Worm (Caenorhabditis elegans) whole organism, L4 larva: ENCODE results near the gene lev-8.

Source experiments
- F10B5.3 ChIP-seq: sonication (generic microtip); optimal IDR thresholded peaks from 2 replicates; lab custom pipeline; 2016; ENCODE audit warnings: mild to moderate bottlenecking, missing genetic modification characterization, missing compliant biosample characterization
- F49E8.2 ChIP-seq: sonication (generic microtip); optimal IDR thresholded peaks from 2 replicates; lab custom pipeline; 2016; ENCODE audit warnings: missing compliant biosample characterization, mild to moderate bottlenecking, missing genetic modification characterization, borderline replicate concordance
- T26A8.4 ChIP-seq: fragments of 200-800 bp; sonication (Bioruptor generic); IDR thresholded peaks from 2 replicates; pipeline ENCODE4 v1.3.6; 2022; ENCODE audit warnings: missing genetic modification characterization, missing compliant biosample characterization
- aha-1 ChIP-seq: fragments of 150-350 bp; peaks from one replicate; lab custom pipeline; 2014; ENCODE audit warnings: missing biosample characterization, missing genetic modification characterization
- arid-1 ChIP-seq: fragments of 200-800 bp; sonication (Bioruptor generic); conservative IDR thresholded peaks from 2 replicates; pipeline ENCODE4 v1.3.6; 2022; ENCODE audit warnings: missing genetic modification reagents, missing genetic modification characterization, missing compliant biosample characterization
- ceh-62 ChIP-seq: sonication (generic microtip); optimal IDR thresholded peaks from 2 replicates; lab custom pipeline; 2017; ENCODE audit warnings: missing biosample characterization, missing genetic modification characterization
- ctbp-1 ChIP-seq: fragments of 200-800 bp; sonication (Bioruptor generic); IDR thresholded peaks from 2 replicates; pipeline ENCODE4 v1.3.6; 2022; ENCODE audit warnings: missing genetic modification reagents, missing genetic modification characterization, missing compliant biosample characterization
- daf-12 ChIP-seq: fragments of 150-350 bp; optimal IDR thresholded peaks from 2 replicates; lab custom pipeline; 2014; ENCODE audit warnings: missing biosample characterization, missing genetic modification reagents, missing genetic modification characterization
- daf-16 ChIP-seq, 3 experiments: sonication (generic microtip); optimal IDR thresholded peaks; 2 replicates each; lab custom pipeline; 2016 to 2017; ENCODE audit warnings: missing genetic modification characterization in 3 of 3, missing genetic modification reagents in 3 of 3, mild to moderate bottlenecking in 2 of 3, missing compliant biosample characterization in 2 of 3, missing biosample characterization in 1 of 3, moderate library complexity in 1 of 3
- daf-19 ChIP-seq: fragments of 200-800 bp; sonication (Bioruptor generic); conservative IDR thresholded peaks from 2 replicates; pipeline ENCODE4 v1.3.6; 2022; ENCODE audit warnings: missing genetic modification characterization, missing compliant biosample characterization
- dmd-6 ChIP-seq: fragments of 200-800 bp; sonication (Bioruptor generic); IDR thresholded peaks from 2 replicates; pipeline ENCODE4 v1.3.6; 2022; ENCODE audit warnings: missing genetic modification reagents, missing genetic modification characterization, missing compliant biosample characterization
- dmd-8 ChIP-seq: fragments of 200-800 bp; sonication (Bioruptor generic); IDR thresholded peaks from 2 replicates; pipeline ENCODE4 v1.3.6; 2022; ENCODE audit warnings: missing genetic modification characterization, missing compliant biosample characterization
- dve-1 ChIP-seq: sonication (generic microtip); optimal IDR thresholded peaks from 2 replicates; lab custom pipeline; 2017; ENCODE audit warnings: antibody characterized with exemption, mild to moderate bottlenecking, missing genetic modification characterization, missing compliant biosample characterization; ENCODE audit not compliant: insufficient read depth
- egl-27 ChIP-seq: sonication (generic microtip); optimal IDR thresholded peaks from 3 replicates; lab custom pipeline; 2017; ENCODE audit warnings: missing biosample characterization, missing genetic modification reagents, missing genetic modification characterization
- fkh-10 ChIP-seq: fragments of 150-350 bp; optimal IDR thresholded peaks from 2 replicates; lab custom pipeline; 2014; ENCODE audit warnings: missing biosample characterization, missing genetic modification reagents, missing genetic modification characterization
- hlh-11 ChIP-seq: fragments of 200-800 bp; sonication (Bioruptor generic); optimal IDR thresholded peaks from 2 replicates; lab custom pipeline; 2018; ENCODE audit warnings: mild to moderate bottlenecking, missing genetic modification characterization, missing compliant biosample characterization
- hlh-30 ChIP-seq: sonication (generic microtip); optimal IDR thresholded peaks from 2 replicates; lab custom pipeline; 2017; ENCODE audit warnings: antibody characterized with exemption, mild to moderate bottlenecking, missing genetic modification characterization, missing compliant biosample characterization; ENCODE audit not compliant: insufficient read depth
- lin-13 ChIP-seq: fragments of 150-350 bp; optimal IDR thresholded peaks from 2 replicates; lab custom pipeline; 2014; ENCODE audit warnings: missing biosample characterization, missing genetic modification reagents, missing genetic modification characterization
- lin-38 ChIP-seq: fragments of 200-800 bp; sonication (Bioruptor generic); IDR thresholded peaks from 2 replicates; pipeline ENCODE4 v1.3.6; 2022; ENCODE audit warnings: missing genetic modification reagents, missing genetic modification characterization, missing compliant biosample characterization
- lsy-2 ChIP-seq, 2 experiments: fragments of 150-350 bp in 1 of 2; sonication (generic microtip) in 1 of 2; optimal IDR thresholded peaks; 2 replicates each; lab custom pipeline; 2014 to 2017; ENCODE audit warnings: missing biosample characterization in 2 of 2, missing genetic modification characterization in 2 of 2
- madf-5 ChIP-seq, 2 experiments: fragments of 200-800 bp; sonication (Bioruptor generic); IDR thresholded peaks; 2 replicates each; pipeline ENCODE4 v1.3.6; 2022; ENCODE audit warnings: missing compliant biosample characterization in 2 of 2, missing genetic modification characterization in 2 of 2
- mep-1 ChIP-seq: fragments of 150-350 bp; sonication (generic microtip); optimal IDR thresholded peaks from 3 replicates; lab custom pipeline; 2014; ENCODE audit warnings: missing biosample characterization, missing genetic modification characterization
- mes-2 ChIP-seq: sonication (generic microtip); optimal IDR thresholded peaks from 2 replicates; lab custom pipeline; 2016; ENCODE audit warnings: missing genotype, mild to moderate bottlenecking, missing genetic modification characterization, missing compliant biosample characterization; ENCODE audit not compliant: poor library complexity, severe bottlenecking
- mxl-2 ChIP-seq: fragments of 200-800 bp; sonication (Bioruptor generic); conservative IDR thresholded peaks from 2 replicates; pipeline ENCODE4 v1.3.6; 2022; ENCODE audit warnings: missing genetic modification reagents, missing genetic modification characterization, missing compliant biosample characterization
- nhr-10 ChIP-seq: fragments of 150-350 bp; optimal IDR thresholded peaks from 2 replicates; lab custom pipeline; 2014; ENCODE audit warnings: missing biosample characterization, missing genetic modification characterization
- nhr-11 ChIP-seq: fragments of 150-350 bp; optimal IDR thresholded peaks from 2 replicates; lab custom pipeline; 2014; ENCODE audit warnings: missing biosample characterization, missing genetic modification characterization
- nhr-28 ChIP-seq: fragments of 150-350 bp; optimal IDR thresholded peaks from 2 replicates; lab custom pipeline; 2014; ENCODE audit warnings: missing biosample characterization, missing genetic modification characterization
- php-3 ChIP-seq: fragments of 200-800 bp; sonication (Bioruptor generic); IDR thresholded peaks from 2 replicates; pipeline ENCODE4 v1.3.6; 2022; ENCODE audit warnings: missing genetic modification reagents, missing genetic modification characterization, missing compliant biosample characterization
- pqm-1 ChIP-seq: sonication (generic microtip); optimal IDR thresholded peaks from 2 replicates; lab custom pipeline; 2017; ENCODE audit warnings: missing biosample characterization, missing genetic modification characterization
- saeg-2 ChIP-seq: fragments of 200-800 bp; sonication (Bioruptor generic); IDR thresholded peaks from 2 replicates; pipeline ENCODE4 v1.3.6; 2022; ENCODE audit warnings: missing genetic modification reagents, missing genetic modification characterization, missing compliant biosample characterization
- set-16 ChIP-seq: fragments of 200-800 bp; sonication (Bioruptor generic); IDR thresholded peaks from 2 replicates; pipeline ENCODE4 v1.3.6; 2022; ENCODE audit warnings: missing genetic modification reagents, missing genetic modification characterization, missing compliant biosample characterization
- snpc-1.2 ChIP-seq: fragments of 200-800 bp; sonication (Bioruptor generic); IDR thresholded peaks from 2 replicates; pipeline ENCODE4 v1.3.6; 2022; ENCODE audit warnings: missing genetic modification reagents, missing genetic modification characterization, missing compliant biosample characterization
- tag-97 ChIP-seq: fragments of 200-800 bp; sonication (Bioruptor generic); IDR thresholded peaks from 2 replicates; pipeline ENCODE4 v1.3.6; 2022; ENCODE audit warnings: missing genetic modification characterization, missing compliant biosample characterization
- unc-130 ChIP-seq: sonication (generic microtip); optimal IDR thresholded peaks from 2 replicates; lab custom pipeline; 2016; ENCODE audit warnings: missing genetic modification reagents, missing genetic modification characterization, missing compliant biosample characterization
- unc-62 ChIP-seq, 3 experiments: fragments of 150-350 bp in 1 of 3; sonication (generic microtip); optimal IDR thresholded peaks in 2 of 3; peaks in 1 of 3; 1 replicate in 1 of 3; 2 replicates in 2 of 3; lab custom pipeline; 2014 to 2017; ENCODE audit warnings: missing biosample characterization in 3 of 3, missing genetic modification characterization in 3 of 3, missing genetic modification reagents in 3 of 3, missing genotype in 1 of 3
- zfp-2 ChIP-seq: sonication (generic microtip); optimal IDR thresholded peaks from 2 replicates; lab custom pipeline; 2016; ENCODE audit warnings: mild to moderate bottlenecking, missing genetic modification characterization, missing compliant biosample characterization
- zfp-3 ChIP-seq: fragments of 200-800 bp; sonication (Bioruptor generic); conservative IDR thresholded peaks from 2 replicates; pipeline ENCODE4 v1.3.6; 2022; ENCODE audit warnings: missing genetic modification reagents, missing genetic modification characterization, missing compliant biosample characterization
- ztf-11 ChIP-seq: fragments of 150-350 bp; optimal IDR thresholded peaks from 2 replicates; lab custom pipeline; 2014; ENCODE audit warnings: missing biosample characterization, missing genetic modification characterization
- ztf-7 ChIP-seq: fragments of 150-350 bp; optimal IDR thresholded peaks from 2 replicates; lab custom pipeline; 2014; ENCODE audit warnings: missing biosample characterization, missing genetic modification characterization

The lev-8 gene

DNA sequence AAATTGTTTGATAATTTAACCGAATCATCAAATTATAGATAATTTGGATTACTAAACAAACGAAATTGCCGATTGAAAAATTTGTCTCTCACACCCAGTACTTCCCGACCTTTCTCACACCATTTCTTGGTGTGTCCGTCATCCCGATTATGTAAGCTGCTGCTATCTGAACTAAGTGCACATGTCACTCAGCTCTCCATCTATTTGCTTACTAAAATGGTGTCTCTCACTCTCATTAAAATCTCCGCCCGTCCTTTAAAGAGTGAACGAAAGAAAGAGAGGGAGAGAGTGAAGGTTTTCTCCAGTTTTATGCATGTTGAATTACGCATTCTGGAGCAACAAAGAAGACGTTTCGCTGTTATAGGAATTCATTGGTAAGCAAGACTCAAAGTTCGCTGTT, 6.2 kb upstream of the lev-8 start:
- TF ChIP-seq ztf-7 (tag; lab: Kevin White, UChicago) (no peak), madf-5 (GFP tag; IDR thresholded peaks at IDR 0.05; lab: Robert Waterston, UW) (no peak), arid-1 (no peak), daf-12 (tag; lab: Kevin White, UChicago) (no peak), zfp-2 (tag; lab: Kevin White, UChicago) (no peak), nhr-28 (no peak), egl-27 (no peak), F10B5.3 (tag; lab: Kevin White, UChicago) (no peak), php-3 (no peak), fkh-10 (GFP tag; lab: Kevin White, UChicago) (peak; percentile 4), lin-13 (GFP tag; lab: Kevin White, UChicago) (no peak), unc-62 (GFP tag; optimal IDR thresholded peaks at IDR 0.05 in 1 of 2; lab: Kevin White, UChicago) (peak in 1 of 2 experiments; percentile 14), unc-62 (tag; optimal IDR thresholded peaks at IDR 0.05; lab: Kevin White, UChicago) (no peak), dmd-8 (no peak), lsy-2 (tag; optimal IDR thresholded peaks at IDR 0.05; lab: Kevin White, UChicago) (no peak), dmd-6 (GFP tag; lab: Robert Waterston, UW) (peak; percentile 62), lin-38 (GFP tag; lab: Robert Waterston, UW) (no peak), nhr-10 (tag; lab: Kevin White, UChicago) (no peak), snpc-1.2 (GFP tag; lab: Robert Waterston, UW) (no peak), ztf-11 (tag; lab: Kevin White, UChicago) (no peak), F49E8.2 (tag; lab: Kevin White, UChicago) (no peak), daf-16 (GFP tag; optimal IDR thresholded peaks at IDR 0.05; lab: Kevin White, UChicago) (no peak), daf-16 (tag; optimal IDR thresholded peaks at IDR 0.05; lab: Kevin White, UChicago) (no peak), mep-1 (tag; lab: Kevin White, UChicago) (no peak), mxl-2 (GFP tag; lab: Robert Waterston, UW) (no peak), ceh-62 (tag; lab: Kevin White, UChicago) (no peak), saeg-2 (GFP tag; lab: Robert Waterston, UW) (no peak), daf-19 (GFP tag; lab: Robert Waterston, UW) (no peak), mes-2 (tag; lab: Kevin White, UChicago) (peak; percentile 25), dve-1 (tag; lab: Kevin White, UChicago) (peak; percentile 14)
- TF ChIP-seq, all 104 proteins: peak for 5

DNA sequence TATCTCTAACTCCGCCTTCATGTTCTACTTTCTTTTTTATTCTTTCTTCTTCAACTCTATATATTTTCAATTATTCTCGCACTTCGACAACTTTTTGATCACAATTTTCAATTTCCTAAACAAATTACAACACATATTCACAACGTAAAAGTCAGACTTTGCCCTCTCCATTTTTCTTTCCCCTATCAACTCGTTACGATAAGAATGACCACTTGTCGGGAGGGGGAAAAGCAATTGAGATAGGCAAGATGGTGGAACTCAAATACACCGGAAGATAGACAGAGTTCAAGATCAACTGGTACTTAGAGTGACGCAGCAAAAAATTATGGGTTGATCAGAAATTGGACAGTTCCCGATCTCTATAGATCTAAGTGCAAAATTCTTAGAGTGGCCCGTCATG, 5.7 kb upstream of the lev-8 start:
- TF ChIP-seq daf-16 (GFP tag; optimal IDR thresholded peaks at IDR 0.05; lab: Kevin White, UChicago) = no peak
- peak; percentile 43 for TF ChIP-seq daf-16 (tag; optimal IDR thresholded peaks at IDR 0.05; lab: Kevin White, UChicago)
- TF ChIP-seq madf-5 (GFP tag; IDR thresholded peaks at IDR 0.05; lab: Robert Waterston, UW) = no peak
- no peak for TF ChIP-seq ctbp-1
- TF ChIP-seq aha-1 = peak; percentile 78
- no peak for TF ChIP-seq set-16 (GFP tag; lab: Robert Waterston, UW)
- TF ChIP-seq unc-130 (GFP tag; lab: Kevin White, UChicago) = no peak
- no peak for TF ChIP-seq lin-38 (GFP tag; lab: Robert Waterston, UW)
- peak; percentile 78 for TF ChIP-seq pqm-1 (tag; lab: Kevin White, UChicago)

DNA sequence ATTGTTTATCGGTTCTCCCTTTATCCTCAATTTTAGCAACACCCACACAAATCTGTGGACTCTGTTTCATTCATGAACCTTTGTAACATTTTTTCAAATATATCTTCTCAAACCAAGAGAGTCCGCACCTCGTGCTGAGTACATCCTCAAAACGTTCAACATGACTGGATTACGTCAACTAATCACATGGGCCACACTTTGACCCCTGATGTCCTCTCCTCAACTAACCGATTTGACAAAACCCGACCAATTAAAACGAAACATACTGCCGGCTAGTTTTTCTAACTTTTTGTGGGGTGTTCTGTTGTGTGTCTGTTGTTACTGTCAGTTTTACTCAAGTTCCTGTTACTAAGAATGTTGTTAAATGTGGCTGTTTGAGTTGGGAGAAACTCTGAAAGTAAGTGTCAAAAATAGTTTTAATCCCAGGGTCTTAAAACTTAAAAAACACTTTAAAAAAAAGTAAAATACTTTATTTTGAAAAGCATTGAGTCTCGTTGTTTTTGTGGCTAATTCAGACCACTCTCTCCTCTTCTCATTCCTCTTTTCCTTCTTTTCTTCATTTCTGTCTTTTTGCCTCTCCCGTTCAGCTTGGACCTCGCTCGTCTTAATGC, 5.1 kb upstream of the lev-8 start:
- TF ChIP-seq tag-97 (GFP tag; lab: Robert Waterston, UW) = 0 out of 2 replicates have a peak, but pooled peaks have one; percentile 50
- TF ChIP-seq nhr-11 (tag; lab: Kevin White, UChicago) = peak; percentile 31
- TF ChIP-seq unc-62 (GFP tag; optimal IDR thresholded peaks at IDR 0.05 in 1 of 2; lab: Kevin White, UChicago) = peak in 1 of 2 experiments; percentile 92
- TF ChIP-seq unc-62 (tag; optimal IDR thresholded peaks at IDR 0.05; lab: Kevin White, UChicago) = no peak
- TF ChIP-seq hlh-11 (tag; lab: Kevin White, UChicago) = no peak
- TF ChIP-seq zfp-3 = no peak
- TF ChIP-seq dmd-8 = no peak
- TF ChIP-seq hlh-30 (tag; lab: Kevin White, UChicago) = peak; percentile 61
- TF ChIP-seq T26A8.4 (GFP tag; lab: Robert Waterston, UW) = no peak
- TF ChIP-seq, all 104 proteins: peak for 4
